Worm (Caenorhabditis elegans) whole organism, young adult: ENCODE results near the gene ZK250.14.
"Not testable (repeated sequence)": the region's sequence is repeated elsewhere in the genome, so short reads cannot be mapped to it uniquely, and the experiment has no call there.

Experiments used
- F23B12.7 ChIP-seq: sonication (generic microtip); optimal IDR thresholded peaks from 2 replicates; lab custom pipeline; 2017; ENCODE audit warnings: missing genetic modification characterization, mild to moderate bottlenecking, missing compliant biosample characterization, antibody characterized with exemption, moderate library complexity; ENCODE audit not compliant: insufficient read depth
- F57A8.1 ChIP-seq: fragments of 200-800 bp; sonication (Bioruptor generic); optimal IDR thresholded peaks from 2 replicates; lab custom pipeline; 2018; ENCODE audit warnings: mild to moderate bottlenecking, missing genetic modification characterization, moderate library complexity, missing compliant biosample characterization
- T26A5.8 ChIP-seq: sonication (generic microtip); optimal IDR thresholded peaks from 2 replicates; lab custom pipeline; 2016; ENCODE audit warnings: missing genetic modification characterization, missing compliant biosample characterization
- Y53G8AR.9 ChIP-seq: fragments of 200-800 bp; sonication (Bioruptor generic); conservative IDR thresholded peaks from 2 replicates; pipeline ENCODE4 v1.3.6; 2022; ENCODE audit warnings: missing genetic modification reagents, missing genetic modification characterization, missing compliant biosample characterization
- Y95B8A.8 ChIP-seq: fragments of 200-800 bp; sonication (Bioruptor generic); IDR thresholded peaks from 2 replicates; pipeline ENCODE4 v1.3.6; 2022; ENCODE audit warnings: missing genetic modification reagents, missing genetic modification characterization, missing compliant biosample characterization
- aptf-2 ChIP-seq: fragments of 200-800 bp; sonication (Bioruptor generic); conservative IDR thresholded peaks from 2 replicates; pipeline ENCODE4 v1.3.6; 2022; ENCODE audit warnings: missing genetic modification reagents, missing genetic modification characterization, missing compliant biosample characterization
- atf-7 ChIP-seq: sonication (generic microtip); optimal IDR thresholded peaks from 2 replicates; lab custom pipeline; 2017; ENCODE audit warnings: mild to moderate bottlenecking, missing genetic modification characterization, missing compliant biosample characterization
- attf-3 ChIP-seq: fragments of 200-800 bp; sonication (Bioruptor generic); conservative IDR thresholded peaks from 2 replicates; pipeline ENCODE4 v1.3.6; 2022; ENCODE audit warnings: missing genetic modification reagents, missing genetic modification characterization, missing compliant biosample characterization
- attf-5 ChIP-seq: fragments of 200-800 bp; sonication (Bioruptor generic); optimal IDR thresholded peaks from 2 replicates; lab custom pipeline; 2018; ENCODE audit warnings: mild to moderate bottlenecking, missing genetic modification characterization, missing compliant biosample characterization
- bed-2 ChIP-seq: fragments of 200-800 bp; sonication (Bioruptor generic); IDR thresholded peaks from 2 replicates; pipeline ENCODE4 v1.3.6; 2022; ENCODE audit warnings: missing genetic modification reagents, missing genetic modification characterization, missing compliant biosample characterization
- ccch-3 ChIP-seq: fragments of 200-800 bp; sonication (Bioruptor generic); optimal IDR thresholded peaks from 2 replicates; lab custom pipeline; 2018; ENCODE audit warnings: mild to moderate bottlenecking, missing genetic modification characterization, missing compliant biosample characterization
- dox-1 ChIP-seq: fragments of 200-800 bp; sonication (Bioruptor generic); IDR thresholded peaks from 2 replicates; pipeline ENCODE4 v1.3.6; 2022; ENCODE audit warnings: missing genetic modification reagents, missing genetic modification characterization, missing compliant biosample characterization
- him-1 ChIP-seq: sonication (generic microtip); optimal IDR thresholded peaks from 2 replicates; lab custom pipeline; 2016; ENCODE audit warnings: missing genotype, missing genetic modification reagents, missing genetic modification characterization, missing compliant biosample characterization
- let-526 ChIP-seq: fragments of 200-800 bp; sonication (Bioruptor generic); IDR thresholded peaks from 2 replicates; pipeline ENCODE4 v1.3.6; 2022; ENCODE audit warnings: missing genetic modification reagents, missing genetic modification characterization, missing compliant biosample characterization
- lsl-1 ChIP-seq: fragments of 200-800 bp; sonication (Bioruptor generic); optimal IDR thresholded peaks from 2 replicates; lab custom pipeline; 2018; ENCODE audit warnings: mild to moderate bottlenecking, missing genetic modification characterization, moderate library complexity, missing compliant biosample characterization
- madf-10 ChIP-seq: sonication (generic microtip); optimal IDR thresholded peaks from 2 replicates; lab custom pipeline; 2016; ENCODE audit warnings: mild to moderate bottlenecking, missing genetic modification characterization, missing compliant biosample characterization
- madf-3 ChIP-seq: fragments of 200-800 bp; sonication (Bioruptor generic); IDR thresholded peaks from 2 replicates; pipeline ENCODE4 v1.3.6; 2022; ENCODE audit warnings: missing genetic modification reagents, missing genetic modification characterization, missing compliant biosample characterization
- madf-8 ChIP-seq: fragments of 200-800 bp; sonication (Bioruptor generic); conservative IDR thresholded peaks from 2 replicates; pipeline ENCODE4 v1.3.6; 2022; ENCODE audit warnings: missing genetic modification reagents, missing genetic modification characterization, missing compliant biosample characterization
- nfya-2 ChIP-seq: fragments of 200-800 bp; sonication (Bioruptor generic); IDR thresholded peaks from 2 replicates; pipeline ENCODE4 v1.3.6; 2022; ENCODE audit warnings: missing genetic modification reagents, missing genetic modification characterization, missing compliant biosample characterization
- nhr-120 ChIP-seq: fragments of 200-800 bp; sonication (Bioruptor generic); IDR thresholded peaks from 2 replicates; pipeline ENCODE4 v1.3.6; 2022; ENCODE audit warnings: missing genetic modification characterization, missing compliant biosample characterization
- nhr-80 ChIP-seq: sonication (generic microtip); optimal IDR thresholded peaks from 2 replicates; lab custom pipeline; 2016; ENCODE audit warnings: missing genetic modification characterization, missing compliant biosample characterization
- pbrm-1 ChIP-seq: fragments of 200-800 bp; sonication (Bioruptor generic); IDR thresholded peaks from 2 replicates; pipeline ENCODE4 v1.3.6; 2022; ENCODE audit warnings: missing genetic modification reagents, missing genetic modification characterization, missing compliant biosample characterization
- rpc-1 ChIP-seq, 2 experiments: fragments of 150-350 bp in 1 of 2; sonication (generic microtip) in 1 of 2; optimal IDR thresholded peaks; 2 replicates each; lab custom pipeline; 2014 to 2018; ENCODE audit warnings: missing biosample characterization in 1 of 2, missing genetic modification characterization in 1 of 2, missing genetic modification reagents in 1 of 2, missing genotype in 1 of 2
- sea-2 ChIP-seq: fragments of 200-800 bp; sonication (Bioruptor generic); IDR thresholded peaks from 2 replicates; pipeline ENCODE4 v1.3.6; 2022; ENCODE audit warnings: missing genetic modification characterization, missing compliant biosample characterization
- snpc-4 ChIP-seq, 5 experiments: fragments of 150-350 bp in 1 of 5; sonication (generic microtip) in 4 of 5; optimal IDR thresholded peaks; 2 replicates each; lab custom pipeline; 2014 to 2018; ENCODE audit warnings: missing genetic modification characterization in 5 of 5, missing biosample characterization in 3 of 5, antibody characterized with exemption in 2 of 5, mild to moderate bottlenecking in 2 of 5, missing compliant biosample characterization in 2 of 5, missing genotype in 2 of 5, moderate library complexity in 2 of 5, missing genetic modification reagents in 1 of 5
- zim-3 ChIP-seq: sonication (generic microtip); optimal IDR thresholded peaks from 2 replicates; lab custom pipeline; 2017; ENCODE audit warnings: mild to moderate bottlenecking, missing genetic modification characterization, moderate library complexity, missing compliant biosample characterization
- ztf-25 ChIP-seq: fragments of 200-800 bp; sonication (Bioruptor generic); IDR thresholded peaks from 2 replicates; pipeline ENCODE4 v1.3.6; 2022; ENCODE audit warnings: missing genetic modification reagents, missing genetic modification characterization, missing compliant biosample characterization
- ztf-26 ChIP-seq: sonication (generic microtip); optimal IDR thresholded peaks from 2 replicates; lab custom pipeline; 2017; ENCODE audit warnings: missing genetic modification characterization, missing compliant biosample characterization
- ztf-6 ChIP-seq: fragments of 200-800 bp; sonication (Bioruptor generic); IDR thresholded peaks from 2 replicates; pipeline ENCODE4 v1.3.6; 2022; ENCODE audit warnings: missing genetic modification reagents, missing genetic modification characterization, missing compliant biosample characterization

The ZK250.14 gene

ce11 chrII:1945093-1945492 lies at the start of gene ZK250.14:
Gene ZK250.14 (minus strand): TSS chrII:1945193.
- TF ChIP-seq pbrm-1 (no peak), snpc-4 (GFP tag; optimal IDR thresholded peaks at IDR 0.05; lab: Kevin White, UChicago) (no peak), snpc-4 (tag; optimal IDR thresholded peaks at IDR 0.05; lab: Kevin White, UChicago) (no peak), bed-2 (GFP tag; lab: Robert Waterston, UW) (no peak), ztf-26 (tag; lab: Kevin White, UChicago) (no peak), madf-10 (tag; lab: Kevin White, UChicago) (no peak), let-526 (GFP tag; lab: Robert Waterston, UW) (no peak), aptf-2 (no peak), T26A5.8 (tag; lab: Kevin White, UChicago) (no peak)

ce11 chrII:1993738-1994137 lies 48.7 kb upstream of the ZK250.14 start, which contains the start of gene math-21:
Gene math-21 (plus strand): TSS chrII:1994038.
- TF ChIP-seq madf-3 (GFP tag; lab: Robert Waterston, UW) (no peak), nhr-80 (peak; percentile 10), Y95B8A.8 (no peak)

ce11 chrII:1989010-1989409 lies 44.0 kb upstream of the ZK250.14 start, which contains the start of gene math-44:
Gene math-44 (plus strand): TSS chrII:1989310.
- TF ChIP-seq nhr-80 (peak; percentile 4), pbrm-1 (no peak)

ce11 chrII:1986979-1987378 lies 42.0 kb upstream of the ZK250.14 start, which contains the start of gene Y16E11A.4:
Gene Y16E11A.4 (plus strand): TSS chrII:1987279.
- TF ChIP-seq ztf-25 (GFP tag; lab: Robert Waterston, UW) (no peak), ztf-6 (no peak), him-1 (tag; lab: Kevin White, UChicago) (no peak), sea-2 (GFP tag; lab: Robert Waterston, UW) (no peak), F23B12.7 (no peak), attf-3 (no peak), nfya-2 (GFP tag; lab: Robert Waterston, UW) (no peak), nhr-120 (no peak), F57A8.1 (GFP tag; lab: Kevin White, UChicago) (no peak)

ce11 chrII:1955568-1955967 lies 10.6 kb upstream of the ZK250.14 start, which contains the start of gene math-49:
Gene math-49 (minus strand): TSS chrII:1955668.
- TF ChIP-seq rpc-1 (optimal IDR thresholded peaks at IDR 0.05; lab: Kevin White, UChicago); rpc-1 (tag; optimal IDR thresholded peaks at IDR 0.05; lab: Kevin White, UChicago); madf-8 (GFP tag; lab: Robert Waterston, UW); aptf-2: not testable (repeated sequence)

ce11 chrII:1949119-1949518 lies 4.1 kb upstream of the ZK250.14 start:
- no peak for TF ChIP-seq attf-5 (GFP tag; lab: Kevin White, UChicago)
- no peak for TF ChIP-seq lsl-1 (GFP tag; lab: Kevin White, UChicago)
- peak; percentile 57 for TF ChIP-seq dox-1 (GFP tag; lab: Robert Waterston, UW)
- peak; percentile 73 for TF ChIP-seq nhr-80
- peak; percentile 24 for TF ChIP-seq atf-7 (tag; lab: Kevin White, UChicago)
- no peak for TF ChIP-seq zim-3 (tag; lab: Kevin White, UChicago)
- TF ChIP-seq ccch-3 (GFP tag; lab: Kevin White, UChicago), result no peak
- TF ChIP-seq Y53G8AR.9 (GFP tag; lab: Robert Waterston, UW), result 0 out of 2 replicates have a peak, but pooled peaks have one; percentile 52
